Worm (Caenorhabditis elegans) whole organism, L3 larva: ENCODE data around the gene sgca-1.

Source experiments
- aly-2 ChIP-seq: fragments of 150-350 bp; optimal IDR thresholded peaks from 2 replicates; lab custom pipeline; 2014; ENCODE audit warnings: missing biosample characterization, missing genetic modification characterization
- egl-27 ChIP-seq: sonication (generic microtip); optimal IDR thresholded peaks from 4 replicates; lab custom pipeline; 2017; ENCODE audit warnings: missing biosample characterization, missing genetic modification reagents, missing genetic modification characterization
- elt-2 ChIP-seq: sonication (generic microtip); optimal IDR thresholded peaks from 2 replicates; lab custom pipeline; 2016; ENCODE audit warnings: missing genetic modification reagents, mild to moderate bottlenecking, missing genetic modification characterization, missing compliant biosample characterization
- fos-1 ChIP-seq: fragments of 150-350 bp; optimal IDR thresholded peaks from 2 replicates; lab custom pipeline; 2014; ENCODE audit warnings: missing biosample characterization, missing genetic modification characterization
- mdl-1 ChIP-seq: fragments of 150-350 bp; optimal IDR thresholded peaks from 2 replicates; lab custom pipeline; 2014; ENCODE audit warnings: missing biosample characterization, missing genetic modification characterization
- nhr-11 ChIP-seq: fragments of 150-350 bp; optimal IDR thresholded peaks from 2 replicates; lab custom pipeline; 2014; ENCODE audit warnings: missing biosample characterization, missing genetic modification characterization
- nhr-23 ChIP-seq: fragments of 150-350 bp; optimal IDR thresholded peaks from 2 replicates; lab custom pipeline; 2014; ENCODE audit warnings: missing biosample characterization, missing genetic modification reagents, missing genetic modification characterization
- nhr-77 ChIP-seq: fragments of 150-350 bp; optimal IDR thresholded peaks from 2 replicates; lab custom pipeline; 2014; ENCODE audit warnings: missing biosample characterization, missing genetic modification characterization
- snpc-4 ChIP-seq: fragments of 150-350 bp; optimal IDR thresholded peaks from 2 replicates; lab custom pipeline; 2014; ENCODE audit warnings: missing biosample characterization, missing genetic modification characterization
- unc-39 ChIP-seq: sonication (generic microtip); optimal IDR thresholded peaks from 4 replicates; lab custom pipeline; 2017; ENCODE audit warnings: missing biosample characterization, missing genetic modification characterization

ce11 chrX:6739034-6740008, 50.0 kb downstream of the sgca-1 start:
- TF ChIP-seq nhr-77 (tag; lab: Kevin White, UChicago): no peak
- peak; percentile 88 for TF ChIP-seq mdl-1 (tag; lab: Kevin White, UChicago)
- TF ChIP-seq snpc-4 (tag; lab: Kevin White, UChicago): no peak
- no peak for TF ChIP-seq aly-2 (tag; lab: Kevin White, UChicago)
- TF ChIP-seq egl-27: no peak
- no peak for TF ChIP-seq nhr-11
- TF ChIP-seq unc-39: no peak
- TF ChIP-seq elt-2 (tag; lab: Kevin White, UChicago): peak; percentile 76
- peak; percentile 64 for TF ChIP-seq nhr-23 (tag; lab: Kevin White, UChicago)
- TF ChIP-seq fos-1 (tag; lab: Kevin White, UChicago): no peak
